Worm (Caenorhabditis elegans) whole organism, young adult: ENCODE data around the gene hda-11.

ENCODE experiments used
- B0261.1 ChIP-seq: sonication (generic microtip); optimal IDR thresholded peaks from 2 replicates; lab custom pipeline; 2016; ENCODE audit warnings: mild to moderate bottlenecking, missing genetic modification characterization, moderate library complexity, missing compliant biosample characterization
- B0336.3 ChIP-seq: fragments of 200-800 bp; sonication (Bioruptor generic); IDR thresholded peaks from 2 replicates; pipeline ENCODE4 v1.3.6; 2022; ENCODE audit warnings: missing genetic modification characterization, missing compliant biosample characterization
- F49E8.2 ChIP-seq: sonication (generic microtip); optimal IDR thresholded peaks from 3 replicates; lab custom pipeline; 2017; ENCODE audit warnings: missing genetic modification characterization, mild to moderate bottlenecking, missing compliant biosample characterization, antibody characterized with exemption, moderate library complexity; ENCODE audit not compliant: insufficient read depth
- F57A8.1 ChIP-seq: fragments of 200-800 bp; sonication (Bioruptor generic); optimal IDR thresholded peaks from 2 replicates; lab custom pipeline; 2018; ENCODE audit warnings: mild to moderate bottlenecking, missing genetic modification characterization, moderate library complexity, missing compliant biosample characterization
- T07F8.4 ChIP-seq: sonication (generic microtip); optimal IDR thresholded peaks from 2 replicates; lab custom pipeline; 2016; ENCODE audit warnings: mild to moderate bottlenecking, missing genetic modification characterization, moderate library complexity, missing compliant biosample characterization
- T26A5.8 ChIP-seq: sonication (generic microtip); optimal IDR thresholded peaks from 2 replicates; lab custom pipeline; 2016; ENCODE audit warnings: missing genetic modification characterization, missing compliant biosample characterization
- Y56A3A.18 ChIP-seq: fragments of 200-800 bp; sonication (Bioruptor generic); IDR thresholded peaks from 2 replicates; pipeline ENCODE4 v1.3.6; 2022; ENCODE audit warnings: missing genetic modification reagents, missing genetic modification characterization, missing compliant biosample characterization
- ama-1 ChIP-seq, 3 experiments: fragments of 150-350 bp in 1 of 3; sonication (generic microtip) in 2 of 3; optimal IDR thresholded peaks; 2 replicates each; lab custom pipeline; 2014 to 2018; ENCODE audit warnings: missing biosample characterization in 2 of 3, missing genetic modification characterization in 2 of 3, missing genetic modification reagents in 2 of 3
- atf-7 ChIP-seq: sonication (generic microtip); optimal IDR thresholded peaks from 2 replicates; lab custom pipeline; 2017; ENCODE audit warnings: mild to moderate bottlenecking, missing genetic modification characterization, missing compliant biosample characterization
- ccch-3 ChIP-seq: fragments of 200-800 bp; sonication (Bioruptor generic); optimal IDR thresholded peaks from 2 replicates; lab custom pipeline; 2018; ENCODE audit warnings: mild to moderate bottlenecking, missing genetic modification characterization, missing compliant biosample characterization
- cebp-1 ChIP-seq, 2 experiments: fragments of 200-800 bp in 1 of 2; sonication (Bioruptor generic) in 1 of 2; sonication (generic microtip) in 1 of 2; IDR thresholded peaks in 1 of 2; optimal IDR thresholded peaks in 1 of 2; 2 replicates each; pipeline versions ENCODE4 v1.3.6 to Lab custom; 2017 to 2022; ENCODE audit warnings: missing compliant biosample characterization in 2 of 2, missing genetic modification characterization in 2 of 2, mild to moderate bottlenecking in 1 of 2, missing genetic modification reagents in 1 of 2, moderate library complexity in 1 of 2
- ceh-100 ChIP-seq: fragments of 200-800 bp; sonication (Bioruptor generic); IDR thresholded peaks from 2 replicates; pipeline ENCODE4 v1.3.6; 2022; ENCODE audit warnings: missing genetic modification reagents, missing genetic modification characterization, missing compliant biosample characterization
- ceh-27 ChIP-seq: fragments of 200-800 bp; sonication (Bioruptor generic); optimal IDR thresholded peaks from 2 replicates; lab custom pipeline; 2018; ENCODE audit warnings: mild to moderate bottlenecking, missing genetic modification characterization, moderate library complexity, missing compliant biosample characterization
- ceh-79 ChIP-seq: sonication (generic microtip); optimal IDR thresholded peaks from 2 replicates; lab custom pipeline; 2017; ENCODE audit warnings: mild to moderate bottlenecking, missing genetic modification characterization, missing compliant biosample characterization
- die-1 ChIP-seq: sonication (generic microtip); optimal IDR thresholded peaks from 2 replicates; lab custom pipeline; 2016; ENCODE audit warnings: missing genotype, mild to moderate bottlenecking, missing genetic modification characterization, missing compliant biosample characterization
- dpff-1 ChIP-seq: sonication (generic microtip); optimal IDR thresholded peaks from 2 replicates; lab custom pipeline; 2017; ENCODE audit warnings: mild to moderate bottlenecking, missing genetic modification characterization, missing compliant biosample characterization
- fkh-3 ChIP-seq: sonication (generic microtip); optimal IDR thresholded peaks from 2 replicates; lab custom pipeline; 2016; ENCODE audit warnings: mild to moderate bottlenecking, missing genetic modification characterization, missing compliant biosample characterization
- hmg-1.2 ChIP-seq: fragments of 200-800 bp; sonication (Bioruptor generic); IDR thresholded peaks from 2 replicates; pipeline ENCODE4 v1.3.6; 2022; ENCODE audit warnings: missing genetic modification reagents, missing genetic modification characterization, missing compliant biosample characterization
- hmg-20 ChIP-seq: fragments of 200-800 bp; sonication (Bioruptor generic); IDR thresholded peaks from 2 replicates; pipeline ENCODE4 v1.3.6; 2022; ENCODE audit warnings: missing genetic modification reagents, missing genetic modification characterization, missing compliant biosample characterization
- hrde-1 ChIP-seq: sonication (generic microtip); optimal IDR thresholded peaks from 2 replicates; lab custom pipeline; 2016; ENCODE audit warnings: missing genetic modification characterization, mild to moderate bottlenecking, missing compliant biosample characterization, moderate library complexity, missing genotype, missing genetic modification reagents, borderline replicate concordance
- lag-1 ChIP-seq: fragments of 200-800 bp; sonication (Bioruptor generic); IDR thresholded peaks from 2 replicates; pipeline ENCODE4 v1.3.6; 2022; ENCODE audit warnings: missing genetic modification reagents, missing genetic modification characterization, missing compliant biosample characterization
- let-526 ChIP-seq: fragments of 200-800 bp; sonication (Bioruptor generic); IDR thresholded peaks from 2 replicates; pipeline ENCODE4 v1.3.6; 2022; ENCODE audit warnings: missing genetic modification reagents, missing genetic modification characterization, missing compliant biosample characterization
- lin-35 ChIP-seq, 3 experiments: fragments of 150-350 bp in 2 of 3; sonication (generic microtip) in 1 of 3; optimal IDR thresholded peaks; 2 replicates each; lab custom pipeline; 2014 to 2018; ENCODE audit warnings: missing biosample characterization in 3 of 3, missing genetic modification characterization in 3 of 3, missing genetic modification reagents in 3 of 3
- lin-40 ChIP-seq: sonication (generic microtip); optimal IDR thresholded peaks from 2 replicates; lab custom pipeline; 2016; ENCODE audit warnings: missing genetic modification characterization, mild to moderate bottlenecking, missing compliant biosample characterization, missing genotype, missing genetic modification reagents
- lir-1 ChIP-seq: fragments of 200-800 bp; sonication (Bioruptor generic); conservative IDR thresholded peaks from 2 replicates; pipeline ENCODE4 v1.3.6; 2022; ENCODE audit warnings: missing genetic modification reagents, missing genetic modification characterization, missing compliant biosample characterization
- lsl-1 ChIP-seq: fragments of 200-800 bp; sonication (Bioruptor generic); optimal IDR thresholded peaks from 2 replicates; lab custom pipeline; 2018; ENCODE audit warnings: mild to moderate bottlenecking, missing genetic modification characterization, moderate library complexity, missing compliant biosample characterization
- mel-28 ChIP-seq: sonication (generic microtip); optimal IDR thresholded peaks from 2 replicates; lab custom pipeline; 2016; ENCODE audit warnings: borderline replicate concordance, mild to moderate bottlenecking, missing genetic modification characterization, missing compliant biosample characterization
- mes-4 ChIP-seq: sonication (generic microtip); optimal IDR thresholded peaks from 2 replicates; lab custom pipeline; 2016; ENCODE audit warnings: missing genotype, missing genetic modification characterization, missing compliant biosample characterization
- mxl-1 ChIP-seq: sonication (generic microtip); optimal IDR thresholded peaks from 2 replicates; lab custom pipeline; 2016; ENCODE audit warnings: missing genetic modification characterization, missing compliant biosample characterization
- nfya-1 ChIP-seq: sonication (generic microtip); optimal IDR thresholded peaks from 2 replicates; lab custom pipeline; 2017; ENCODE audit warnings: antibody characterized with exemption, missing compliant biosample characterization, missing genetic modification characterization, borderline replicate concordance; ENCODE audit not compliant: insufficient read depth
- nfya-2 ChIP-seq: fragments of 200-800 bp; sonication (Bioruptor generic); IDR thresholded peaks from 2 replicates; pipeline ENCODE4 v1.3.6; 2022; ENCODE audit warnings: missing genetic modification reagents, missing genetic modification characterization, missing compliant biosample characterization
- nfyb-1 ChIP-seq: fragments of 200-800 bp; sonication (Bioruptor generic); IDR thresholded peaks from 2 replicates; pipeline ENCODE4 v1.3.6; 2022; ENCODE audit warnings: missing genetic modification reagents, missing genetic modification characterization, missing compliant biosample characterization
- nhr-120 ChIP-seq: fragments of 200-800 bp; sonication (Bioruptor generic); IDR thresholded peaks from 2 replicates; pipeline ENCODE4 v1.3.6; 2022; ENCODE audit warnings: missing genetic modification characterization, missing compliant biosample characterization
- nhr-179 ChIP-seq: sonication (generic microtip); optimal IDR thresholded peaks from 2 replicates; lab custom pipeline; 2016; ENCODE audit warnings: mild to moderate bottlenecking, missing genetic modification characterization, missing compliant biosample characterization
- pbrm-1 ChIP-seq: fragments of 200-800 bp; sonication (Bioruptor generic); IDR thresholded peaks from 2 replicates; pipeline ENCODE4 v1.3.6; 2022; ENCODE audit warnings: missing genetic modification reagents, missing genetic modification characterization, missing compliant biosample characterization
- rec-8 ChIP-seq, 2 experiments: sonication (generic microtip); optimal IDR thresholded peaks; 2 replicates each; lab custom pipeline; 2016; ENCODE audit warnings: mild to moderate bottlenecking in 2 of 2, missing genetic modification characterization in 2 of 2, missing genetic modification reagents in 2 of 2, missing genotype in 2 of 2, missing biosample characterization in 1 of 2, missing compliant biosample characterization in 1 of 2, moderate library complexity in 1 of 2
- sea-2 ChIP-seq: fragments of 200-800 bp; sonication (Bioruptor generic); IDR thresholded peaks from 2 replicates; pipeline ENCODE4 v1.3.6; 2022; ENCODE audit warnings: missing genetic modification characterization, missing compliant biosample characterization
- snpc-4 ChIP-seq, 5 experiments: fragments of 150-350 bp in 1 of 5; sonication (generic microtip) in 4 of 5; optimal IDR thresholded peaks; 2 replicates each; lab custom pipeline; 2014 to 2018; ENCODE audit warnings: missing genetic modification characterization in 5 of 5, missing biosample characterization in 3 of 5, antibody characterized with exemption in 2 of 5, mild to moderate bottlenecking in 2 of 5, missing compliant biosample characterization in 2 of 5, missing genotype in 2 of 5, moderate library complexity in 2 of 5, missing genetic modification reagents in 1 of 5
- somi-1 ChIP-seq: fragments of 200-800 bp; sonication (Bioruptor generic); optimal IDR thresholded peaks from 2 replicates; lab custom pipeline; 2018; ENCODE audit warnings: mild to moderate bottlenecking, missing genetic modification characterization, missing compliant biosample characterization
- unc-130 ChIP-seq: sonication (generic microtip); optimal IDR thresholded peaks from 2 replicates; lab custom pipeline; 2016; ENCODE audit warnings: missing genetic modification reagents, missing genetic modification characterization, missing compliant biosample characterization
- unc-62 ChIP-seq: fragments of 150-350 bp; optimal IDR thresholded peaks from 2 replicates; lab custom pipeline; 2014; ENCODE audit warnings: missing biosample characterization, missing genetic modification reagents, missing genetic modification characterization
- ztf-22 ChIP-seq: fragments of 200-800 bp; sonication (Bioruptor generic); optimal IDR thresholded peaks from 2 replicates; lab custom pipeline; 2018; ENCODE audit warnings: mild to moderate bottlenecking, missing genetic modification characterization, moderate library complexity, missing compliant biosample characterization
- ztf-26 ChIP-seq: sonication (generic microtip); optimal IDR thresholded peaks from 2 replicates; lab custom pipeline; 2017; ENCODE audit warnings: missing genetic modification characterization, missing compliant biosample characterization
- ztf-6 ChIP-seq: fragments of 200-800 bp; sonication (Bioruptor generic); IDR thresholded peaks from 2 replicates; pipeline ENCODE4 v1.3.6; 2022; ENCODE audit warnings: missing genetic modification reagents, missing genetic modification characterization, missing compliant biosample characterization

The hda-11 gene

ce11 chrV:10549717-10550116 lies 23.7 kb downstream of the hda-11 start, which contains the start of gene F32G8.2:
Gene F32G8.2, plus strand, starts transcription at chrV:10550017.
- TF ChIP-seq ztf-26 (tag; lab: Kevin White, UChicago) (no peak), cebp-1 (GFP tag; IDR thresholded peaks at IDR 0.05; lab: Robert Waterston, UW) (no peak), cebp-1 (tag; optimal IDR thresholded peaks at IDR 0.05; lab: Kevin White, UChicago) (no peak), lin-35 (GFP tag; optimal IDR thresholded peaks at IDR 0.05; lab: Kevin White, UChicago) (no peak), sea-2 (GFP tag; lab: Robert Waterston, UW) (no peak), ztf-22 (GFP tag; lab: Kevin White, UChicago) (no peak), dpff-1 (tag; lab: Kevin White, UChicago) (no peak), unc-62 (GFP tag; lab: Kevin White, UChicago) (no peak), ama-1 (optimal IDR thresholded peaks at IDR 0.05; lab: Kevin White, UChicago) (no peak), ama-1 (GFP tag; optimal IDR thresholded peaks at IDR 0.05; lab: Kevin White, UChicago) (no peak), mel-28 (tag; lab: Kevin White, UChicago) (no peak), hmg-20 (GFP tag; lab: Robert Waterston, UW) (no peak), lir-1 (no peak), T26A5.8 (no peak), ztf-6 (GFP tag; lab: Robert Waterston, UW) (no peak), T07F8.4 (tag; lab: Kevin White, UChicago) (no peak), lin-40 (tag; lab: Kevin White, UChicago) (no peak), B0261.1 (tag; lab: Kevin White, UChicago) (no peak), Y56A3A.18 (GFP tag; lab: Robert Waterston, UW) (no peak)

- TF ChIP-seq nfya-2 (GFP tag; lab: Robert Waterston, UW) (no peak), F49E8.2 (tag; lab: Kevin White, UChicago) (no peak), pbrm-1 (GFP tag; lab: Robert Waterston, UW) (no peak), lag-1 (GFP tag; lab: Robert Waterston, UW) (no peak), die-1 (no peak), mxl-1 (tag; lab: Kevin White, UChicago) (no peak), nhr-179 (no peak), ceh-79 (tag; lab: Kevin White, UChicago) (no peak), hrde-1 (tag; lab: Kevin White, UChicago) (no peak), fkh-3 (tag; lab: Kevin White, UChicago) (no peak)
These were observed 29.3 kb downstream of the hda-11 start, which contains the start of gene F32G8.3 for ce11 chrV:10555239-10555638. Gene F32G8.3, minus strand, starts transcription at chrV:10555339.

ce11 chrV:10556362-10556761 lies 30.4 kb downstream of the hda-11 start:
- TF ChIP-seq nfya-1 = no peak
- TF ChIP-seq unc-130 (GFP tag; lab: Kevin White, UChicago) = no peak
- TF ChIP-seq F57A8.1 (GFP tag; lab: Kevin White, UChicago) = no peak
- no peak for TF ChIP-seq ccch-3 (GFP tag; lab: Kevin White, UChicago)
- TF ChIP-seq let-526 (GFP tag; lab: Robert Waterston, UW) = no peak
- no peak for TF ChIP-seq ceh-27 (GFP tag; lab: Kevin White, UChicago)
- no peak for TF ChIP-seq atf-7 (tag; lab: Kevin White, UChicago)
- TF ChIP-seq B0336.3 (GFP tag; lab: Robert Waterston, UW) = no peak
- TF ChIP-seq lsl-1 (GFP tag; lab: Kevin White, UChicago) = no peak
- TF ChIP-seq mes-4 (tag; lab: Kevin White, UChicago) = no peak
- TF ChIP-seq ceh-100 (GFP tag; lab: Robert Waterston, UW) = no peak
- TF ChIP-seq rec-8 (tag; optimal IDR thresholded peaks at IDR 0.05; lab: Kevin White, UChicago) = no peak
- no peak for TF ChIP-seq hmg-1.2 (GFP tag; lab: Robert Waterston, UW)
- no peak for TF ChIP-seq ztf-22 (GFP tag; lab: Kevin White, UChicago)
- TF ChIP-seq somi-1 (GFP tag; lab: Kevin White, UChicago) = no peak
- no peak for TF ChIP-seq T26A5.8
- no peak for TF ChIP-seq nhr-120 (GFP tag; lab: Robert Waterston, UW)
- TF ChIP-seq nfyb-1 (GFP tag; lab: Robert Waterston, UW) = no peak
- TF ChIP-seq snpc-4 (GFP tag; optimal IDR thresholded peaks at IDR 0.05; lab: Kevin White, UChicago) = no peak
- no peak for TF ChIP-seq snpc-4 (tag; optimal IDR thresholded peaks at IDR 0.05; lab: Kevin White, UChicago)
